Fruit fly (Drosophila melanogaster) whole organism, pupa: ENCODE results near the gene THADA.

Source experiments
- CG10348 ChIP-seq: fragments of 200-800 bp; sonication (Bioruptor generic); IDR thresholded peaks from 2 replicates; pipeline ENCODE4 v1.3.6; 2022; ENCODE audit warnings: missing biosample characterization, missing genetic modification characterization
- CG12605 ChIP-seq: fragments of 200-800 bp; sonication (Bioruptor generic); IDR thresholded peaks from 2 replicates; pipeline ENCODE4 v1.3.6; 2022; ENCODE audit warnings: missing biosample characterization, missing genetic modification characterization
- CG13204 ChIP-seq: fragments of 200-800 bp; sonication (Bioruptor generic); optimal IDR thresholded peaks from 2 replicates; lab custom pipeline; 2018; ENCODE audit warnings: missing biosample characterization, mild to moderate bottlenecking, missing genetic modification characterization, moderate library complexity
- CG14655 ChIP-seq: fragments of 200-800 bp; sonication (Bioruptor generic); optimal IDR thresholded peaks from 3 replicates; lab custom pipeline; 2017; ENCODE audit warnings: mild to moderate bottlenecking, missing biosample characterization, missing genetic modification reagents, missing genetic modification characterization
- CG15710 ChIP-seq: fragments of 200-800 bp; sonication (Bioruptor generic); optimal IDR thresholded peaks from 2 replicates; lab custom pipeline; 2018; ENCODE audit warnings: missing biosample characterization, mild to moderate bottlenecking, missing genetic modification characterization, moderate library complexity
- CG17806 ChIP-seq: fragments of 200-800 bp; sonication (Bioruptor generic); optimal IDR thresholded peaks from 2 replicates; lab custom pipeline; 2018; ENCODE audit warnings: missing biosample characterization, mild to moderate bottlenecking, missing genetic modification characterization, moderate library complexity
- CG32121 ChIP-seq: fragments of 200-800 bp; sonication (Bioruptor generic); IDR thresholded peaks from 2 replicates; pipeline ENCODE4 v1.3.6; 2022; ENCODE audit warnings: missing biosample characterization, missing genetic modification characterization
- CG34367 ChIP-seq: fragments of 200-800 bp; sonication (Bioruptor generic); optimal IDR thresholded peaks from 2 replicates; lab custom pipeline; 2018; ENCODE audit warnings: missing biosample characterization, mild to moderate bottlenecking, missing genetic modification characterization
- CG4496 ChIP-seq: fragments of 200-800 bp; sonication (Bioruptor generic); IDR thresholded peaks from 3 replicates; pipeline ENCODE4 v1.3.6; 2022; ENCODE audit warnings: missing biosample characterization, missing genetic modification characterization
- CG8159 ChIP-seq: fragments of 200-800 bp; sonication (Bioruptor generic); optimal IDR thresholded peaks from 3 replicates; lab custom pipeline; 2018; ENCODE audit warnings: missing biosample characterization, mild to moderate bottlenecking, missing genetic modification characterization, moderate library complexity
- CG8301 ChIP-seq: fragments of 200-800 bp; sonication (Bioruptor generic); optimal IDR thresholded peaks from 2 replicates; lab custom pipeline; 2018; ENCODE audit warnings: missing biosample characterization, mild to moderate bottlenecking, missing genetic modification characterization
- CG9948 ChIP-seq: fragments of 200-800 bp; sonication (Bioruptor generic); optimal IDR thresholded peaks from 2 replicates; lab custom pipeline; 2018; ENCODE audit warnings: missing biosample characterization, mild to moderate bottlenecking, missing genetic modification characterization, moderate library complexity
- D1 ChIP-seq: fragments of 200-800 bp; sonication (Bioruptor generic); optimal IDR thresholded peaks from 2 replicates; lab custom pipeline; 2018; ENCODE audit warnings: missing biosample characterization, mild to moderate bottlenecking, missing genetic modification characterization, moderate library complexity
- EcR ChIP-seq: fragments of 200-800 bp; sonication (Bioruptor generic); optimal IDR thresholded peaks from 3 replicates; lab custom pipeline; 2019; ENCODE audit warnings: missing biosample characterization, missing genetic modification characterization, mild to moderate bottlenecking, moderate library complexity, missing genetic modification reagents
- Ets98B ChIP-seq: fragments of 200-800 bp; sonication (Bioruptor generic); IDR thresholded peaks from 2 replicates; pipeline ENCODE4 v1.3.6; 2022; ENCODE audit warnings: missing biosample characterization, missing genetic modification characterization
- Pif1A ChIP-seq: fragments of 200-800 bp; sonication (Bioruptor generic); optimal IDR thresholded peaks from 3 replicates; lab custom pipeline; 2016; ENCODE audit warnings: missing biosample characterization, missing genetic modification characterization
- Pif1B ChIP-seq: fragments of 200-800 bp; sonication (Bioruptor generic); optimal IDR thresholded peaks from 3 replicates; lab custom pipeline; 2016; ENCODE audit warnings: missing biosample characterization, missing genetic modification characterization
- Snoo ChIP-seq: fragments of 200-800 bp; sonication (Bioruptor generic); optimal IDR thresholded peaks from 3 replicates; lab custom pipeline; 2017; ENCODE audit warnings: missing biosample characterization, mild to moderate bottlenecking, missing genetic modification characterization, inconsistent platforms
- fd96Ca ChIP-seq: fragments of 200-800 bp; sonication (Bioruptor generic); IDR thresholded peaks from 3 replicates; pipeline ENCODE4 v1.3.6; 2022; ENCODE audit warnings: missing biosample characterization, missing genetic modification characterization
- gl ChIP-seq: fragments of 200-800 bp; sonication (Bioruptor generic); optimal IDR thresholded peaks from 2 replicates; lab custom pipeline; 2018; ENCODE audit warnings: missing biosample characterization, mild to moderate bottlenecking, missing genetic modification characterization
- rn ChIP-seq: fragments of 200-800 bp; sonication (Bioruptor generic); IDR thresholded peaks from 2 replicates; pipeline ENCODE4 v1.3.6; 2022; ENCODE audit warnings: missing biosample characterization, missing genetic modification characterization

The THADA gene

DNA sequence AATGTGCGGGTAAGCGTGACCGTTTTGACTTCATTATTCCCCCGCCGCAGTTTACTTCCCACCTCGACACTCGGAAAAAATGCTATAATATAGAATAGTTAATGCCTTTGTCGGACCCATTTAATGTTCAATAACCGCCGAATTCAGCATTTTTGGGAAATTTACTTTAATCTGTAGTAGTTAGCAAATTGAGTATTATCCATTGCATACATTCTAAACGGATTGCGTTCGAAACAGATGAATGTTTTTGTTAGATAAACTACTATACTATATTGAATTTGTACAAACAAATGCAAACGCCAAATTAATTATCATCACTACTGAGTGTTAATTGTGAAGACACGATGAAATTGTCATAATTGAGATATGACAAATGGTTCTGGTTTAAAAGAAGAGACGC is 18.9 kb upstream of the THADA start:
- peak; percentile 33 for TF ChIP-seq CG8301 (tag; lab: Kevin White, UChicago)
- TF ChIP-seq CG14655 (GFP tag; lab: Kevin White, UChicago): peak; percentile 52
- TF ChIP-seq CG12605 (GFP tag; lab: Robert Waterston, UW): no peak
- TF ChIP-seq CG9948 (tag; lab: Kevin White, UChicago): peak; percentile 15
- TF ChIP-seq CG8159: peak; percentile 42
- TF ChIP-seq CG4496: 0 out of 3 replicates have a peak, but pooled peaks have one; percentile 26

DNA sequence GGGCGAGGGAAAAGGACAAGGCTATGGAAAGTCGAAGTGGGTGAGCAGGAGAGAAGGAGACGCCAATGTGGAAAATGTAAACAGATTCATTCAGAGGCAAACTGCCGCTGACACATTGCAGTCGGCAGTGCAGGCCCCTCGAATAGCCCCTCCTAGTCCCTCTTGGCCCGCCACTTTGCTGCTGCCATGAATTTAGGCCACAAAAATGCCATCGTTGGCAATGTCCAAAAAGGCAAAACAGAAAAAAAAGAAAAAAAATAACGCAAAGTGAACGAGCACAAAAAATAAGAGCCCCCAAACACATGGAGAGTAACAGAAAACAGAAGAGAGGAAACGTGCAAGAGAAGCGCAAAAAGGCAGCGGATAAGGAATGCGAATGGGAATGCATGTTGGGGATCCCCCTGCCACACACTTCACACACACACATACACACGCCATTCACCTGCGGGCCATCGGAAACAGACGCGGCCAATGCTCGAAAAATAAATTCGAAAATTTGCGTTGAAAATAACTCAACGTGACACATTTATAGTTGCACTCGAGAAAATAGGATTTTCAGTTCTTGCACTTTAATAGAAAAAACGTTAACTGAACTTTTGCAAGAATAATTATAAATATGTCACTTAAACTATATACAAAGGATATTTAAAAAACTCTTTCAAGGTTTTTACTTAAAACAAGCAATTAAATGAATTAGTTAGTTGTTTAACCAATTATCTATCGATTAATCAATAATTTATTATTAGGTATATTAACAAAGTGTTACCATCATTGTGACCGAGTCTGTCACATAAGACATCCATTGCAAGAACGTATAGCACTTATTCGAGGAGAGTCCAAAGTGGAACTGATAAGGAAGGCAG is 13.2 kb upstream of the THADA start:
- TF ChIP-seq CG12605 (GFP tag; lab: Robert Waterston, UW): peak; percentile 43; the same call in 1 of the 2 replicates
- TF ChIP-seq CG9948 (tag; lab: Kevin White, UChicago): peak; percentile 51
- TF ChIP-seq CG10348 (GFP tag; lab: Robert Waterston, UW): no peak
- peak; percentile 54 for TF ChIP-seq CG32121
- peak; percentile 66 for TF ChIP-seq CG14655 (GFP tag; lab: Kevin White, UChicago)
- TF ChIP-seq rn (GFP tag; lab: Robert Waterston, UW): no peak
- TF ChIP-seq CG34367 (tag; lab: Kevin White, UChicago): peak; percentile 9
- TF ChIP-seq Pif1B (GFP tag; lab: Kevin White, UChicago): peak; percentile 55
- TF ChIP-seq EcR (GFP tag; lab: Kevin White, UChicago): no peak
- peak; percentile 61; the same call in 2 of the 3 replicates for TF ChIP-seq fd96Ca
- peak; percentile 77 for TF ChIP-seq CG8159
- peak; percentile 43 for TF ChIP-seq D1
- peak; percentile 64 for TF ChIP-seq CG8301 (tag; lab: Kevin White, UChicago)
- TF ChIP-seq Snoo: peak; percentile 59
- TF ChIP-seq gl (tag; lab: Kevin White, UChicago): no peak
- peak; percentile 51 for TF ChIP-seq CG15710 (tag; lab: Kevin White, UChicago)
- TF ChIP-seq CG13204: no peak
- TF ChIP-seq Ets98B (GFP tag; lab: Robert Waterston, UW): peak; percentile 59; the same call in 1 of the 2 replicates
- peak; percentile 34; the same call in 1 of the 3 replicates for TF ChIP-seq CG4496
- TF ChIP-seq Pif1A (GFP tag; lab: Kevin White, UChicago): peak; percentile 33
- TF ChIP-seq CG17806: peak; percentile 55

DNA sequence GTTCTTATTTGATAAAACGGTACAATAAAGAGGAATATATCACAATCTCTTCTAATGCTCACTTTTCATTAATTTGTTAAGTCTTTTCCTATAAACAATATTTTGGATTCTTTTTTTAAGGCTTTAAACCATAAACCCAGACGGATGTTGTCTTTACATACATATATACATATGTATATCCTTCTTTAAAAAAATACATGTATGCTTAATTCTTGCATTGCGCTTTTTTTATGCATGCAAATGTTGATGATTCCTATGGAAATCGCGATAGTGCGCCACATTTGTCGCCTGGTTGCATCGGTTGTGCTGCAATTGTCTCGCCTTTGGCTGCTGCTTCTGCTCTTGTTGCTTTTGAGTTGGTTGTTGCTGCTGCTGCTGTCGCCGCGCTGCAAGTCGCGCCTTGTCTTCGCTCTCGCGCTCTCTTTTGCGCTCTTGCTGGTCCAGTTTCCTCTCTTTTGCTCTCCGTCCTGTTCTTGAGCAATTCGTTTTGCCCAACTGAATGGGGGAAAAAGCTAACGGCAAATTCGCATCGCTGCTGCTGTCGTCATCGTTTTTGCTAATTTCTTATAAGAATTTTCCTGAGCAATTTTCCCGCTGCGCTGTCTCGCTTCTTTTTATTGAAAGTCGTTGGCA is 11.6 kb upstream of the THADA start:
- peak; percentile 78 for TF ChIP-seq Pif1A (GFP tag; lab: Kevin White, UChicago)
- peak; percentile 82 for TF ChIP-seq CG9948 (tag; lab: Kevin White, UChicago)
- TF ChIP-seq Pif1B (GFP tag; lab: Kevin White, UChicago): peak; percentile 80
- TF ChIP-seq CG13204: peak; percentile 49
- no peak for TF ChIP-seq rn (GFP tag; lab: Robert Waterston, UW)
- TF ChIP-seq CG14655 (GFP tag; lab: Kevin White, UChicago): peak; percentile 89
- peak; percentile 70 for TF ChIP-seq Snoo
- TF ChIP-seq Ets98B (GFP tag; lab: Robert Waterston, UW): peak; percentile 68
- peak; percentile 67 for TF ChIP-seq CG17806
- peak; percentile 79 for TF ChIP-seq CG4496
- peak; percentile 85 for TF ChIP-seq CG8301 (tag; lab: Kevin White, UChicago)
- 0 out of 2 replicates have a peak, but pooled peaks have one; percentile 26 for TF ChIP-seq CG12605 (GFP tag; lab: Robert Waterston, UW)
- peak; percentile 88 for TF ChIP-seq CG8159
- TF ChIP-seq gl (tag; lab: Kevin White, UChicago): peak; percentile 41
- TF ChIP-seq EcR (GFP tag; lab: Kevin White, UChicago): no peak
- peak; percentile 83 for TF ChIP-seq CG15710 (tag; lab: Kevin White, UChicago)
- TF ChIP-seq CG10348 (GFP tag; lab: Robert Waterston, UW): no peak
- 0 out of 2 replicates have a peak, but pooled peaks have one; percentile 21 for TF ChIP-seq CG32121
- TF ChIP-seq fd96Ca: peak; percentile 58; the same call in 1 of the 3 replicates
- peak; percentile 74 for TF ChIP-seq CG34367 (tag; lab: Kevin White, UChicago)
- TF ChIP-seq D1: peak; percentile 78
- TF ChIP-seq, all 21 proteins: peak for 18

DNA sequence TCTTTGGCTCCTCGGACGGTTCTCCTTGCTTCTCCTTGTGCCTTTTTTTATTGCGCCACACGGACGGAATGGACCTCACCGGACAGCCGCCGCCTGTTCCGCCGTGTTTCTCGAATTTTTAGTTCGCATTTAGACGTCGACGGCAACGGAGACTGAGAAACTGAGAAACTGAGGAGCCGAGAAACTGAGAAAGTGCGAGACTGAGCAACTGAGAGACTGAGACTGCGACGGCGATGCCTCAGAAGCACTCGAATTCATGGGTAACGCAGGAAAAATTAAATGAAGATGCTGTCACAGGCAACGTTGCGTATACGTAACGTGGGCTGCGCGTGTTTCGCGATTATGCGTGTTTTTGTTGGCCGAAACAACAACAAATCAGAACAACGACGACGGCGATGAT is 10.3 kb upstream of the THADA start:
- TF ChIP-seq Pif1A (GFP tag; lab: Kevin White, UChicago) (no peak), Pif1B (GFP tag; lab: Kevin White, UChicago) (no peak)
- TF ChIP-seq, all 21 proteins: peak for 0

DNA sequence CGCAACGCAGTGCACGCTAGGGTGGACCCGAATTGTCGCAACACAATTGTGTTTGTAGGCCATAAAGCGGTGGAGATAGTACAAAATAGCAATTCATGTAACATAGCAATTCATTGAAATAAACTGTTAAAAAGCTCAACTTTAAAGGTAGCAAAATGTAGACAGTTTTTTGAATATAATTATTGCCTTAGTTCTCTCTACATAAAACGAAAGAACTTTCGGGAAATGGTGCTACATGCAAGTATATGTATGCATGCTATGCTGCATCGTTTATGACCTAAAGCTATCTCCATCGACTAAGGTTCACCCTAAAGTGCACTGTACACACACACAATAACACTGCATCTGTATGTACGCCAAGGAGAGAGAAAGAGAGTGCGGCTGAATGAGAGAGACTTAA is 9.7 kb upstream of the THADA start:
- TF ChIP-seq EcR (GFP tag; lab: Kevin White, UChicago): peak; percentile 42
- peak; percentile 85 for TF ChIP-seq Ets98B (GFP tag; lab: Robert Waterston, UW)
- peak; percentile 96 for TF ChIP-seq CG14655 (GFP tag; lab: Kevin White, UChicago)
- TF ChIP-seq CG32121: peak; percentile 93
- TF ChIP-seq CG34367 (tag; lab: Kevin White, UChicago): peak; percentile 91
- peak; percentile 72 for TF ChIP-seq rn (GFP tag; lab: Robert Waterston, UW)
- TF ChIP-seq Pif1B (GFP tag; lab: Kevin White, UChicago): peak; percentile 95
- TF ChIP-seq CG9948 (tag; lab: Kevin White, UChicago): peak; percentile 94
- TF ChIP-seq gl (tag; lab: Kevin White, UChicago): peak; percentile 87
- TF ChIP-seq CG8301 (tag; lab: Kevin White, UChicago): peak; percentile 97
- TF ChIP-seq Pif1A (GFP tag; lab: Kevin White, UChicago): peak; percentile 95
- peak; percentile 91 for TF ChIP-seq CG4496
- peak; percentile 94 for TF ChIP-seq CG15710 (tag; lab: Kevin White, UChicago)
- peak; percentile 93 for TF ChIP-seq fd96Ca
- TF ChIP-seq D1: peak; percentile 92
- TF ChIP-seq CG10348 (GFP tag; lab: Robert Waterston, UW): peak; percentile 64
- TF ChIP-seq CG12605 (GFP tag; lab: Robert Waterston, UW): peak; percentile 81
- TF ChIP-seq CG17806: peak; percentile 89
- peak; percentile 99 for TF ChIP-seq CG8159
- peak; percentile 86 for TF ChIP-seq Snoo
- peak; percentile 84 for TF ChIP-seq CG13204
